In genomic region chrV:9546860-9547269, ce11 we compare ENCODE assay signal across 5 worm cellular contexts.
TF ChIP-seq lines count a peak whose summit lies in the region.

Gene his-37, plus strand, starts transcription at chrV:9547105.

TF ChIP-seq in whole organism, L1 larva, 84 proteins besides CTCF, POLR2A, EP300 and RAD21 (continues in another document):
- TF ChIP-seq skn-1 (tag; optimal IDR thresholded peaks at IDR 0.05; lab: Kevin White, UChicago): peak; percentile 94
- peak; percentile 92 for TF ChIP-seq zip-4 (GFP tag; optimal IDR thresholded peaks at IDR 0.05; lab: Kevin White, UChicago)
- peak; percentile 92 for TF ChIP-seq elt-2 (tag; optimal IDR thresholded peaks at IDR 0.05; lab: Kevin White, UChicago)
- TF ChIP-seq ceh-82 (tag; optimal IDR thresholded peaks at IDR 0.05; lab: Kevin White, UChicago): peak; percentile 97 to 99 (median 99)
- TF ChIP-seq nhr-84 (tag; optimal IDR thresholded peaks at IDR 0.05; lab: Kevin White, UChicago): peak; percentile 60
- peak; percentile 100 for TF ChIP-seq lin-14 (GFP tag; optimal IDR thresholded peaks at IDR 0.05; lab: Kevin White, UChicago)
- peak; percentile 99 for TF ChIP-seq ceh-88 (GFP tag; IDR thresholded peaks at IDR 0.05; lab: Robert Waterston, UW)
- peak; percentile 99 for TF ChIP-seq dsc-1 (tag; optimal IDR thresholded peaks at IDR 0.05; lab: Kevin White, UChicago)
- TF ChIP-seq lin-13 (GFP tag; optimal IDR thresholded peaks at IDR 0.05; lab: Kevin White, UChicago): peak; percentile 98
- TF ChIP-seq nhr-19 (GFP tag; conservative IDR thresholded peaks at IDR 0.05; lab: Robert Waterston, UW): peak; percentile 99
- TF ChIP-seq ceh-90 (tag; optimal IDR thresholded peaks at IDR 0.05; lab: Kevin White, UChicago): peak; percentile 22
- peak; percentile 63 for TF ChIP-seq nhr-12 (tag; optimal IDR thresholded peaks at IDR 0.05; lab: Kevin White, UChicago)
- peak; percentile 2 for TF ChIP-seq ces-1 (GFP tag; optimal IDR thresholded peaks at IDR 0.05; lab: Kevin White, UChicago)
- peak; percentile 62 for TF ChIP-seq C34B4.2 (tag; optimal IDR thresholded peaks at IDR 0.05; lab: Kevin White, UChicago)
- TF ChIP-seq sup-37 (GFP tag; optimal IDR thresholded peaks at IDR 0.05; lab: Kevin White, UChicago): peak; percentile 92
- TF ChIP-seq nhr-20 (tag; optimal IDR thresholded peaks at IDR 0.05; lab: Kevin White, UChicago): peak; percentile 99
- peak; percentile 38; the same call in 1 of the 2 replicates for TF ChIP-seq unc-98 (GFP tag; IDR thresholded peaks at IDR 0.05; lab: Robert Waterston, UW)
- no peak for TF ChIP-seq ets-5 (GFP tag; IDR thresholded peaks at IDR 0.05; lab: Robert Waterston, UW)

TF ChIP-seq in whole organism, L3 larva, 47 proteins besides CTCF, POLR2A, EP300 and RAD21 (continues in another document):
- TF ChIP-seq elt-2 (tag; optimal IDR thresholded peaks at IDR 0.05; lab: Kevin White, UChicago): peak; percentile 94
- TF ChIP-seq ceh-82 (tag; optimal IDR thresholded peaks at IDR 0.05; lab: Kevin White, UChicago): peak; percentile 92
- TF ChIP-seq unc-62 (GFP tag; optimal IDR thresholded peaks at IDR 0.05; lab: Kevin White, UChicago): peak; percentile 97
- peak; percentile 97 for TF ChIP-seq lin-39 (tag; optimal IDR thresholded peaks at IDR 0.05; lab: Kevin White, UChicago)
- peak; percentile 99 for TF ChIP-seq fkh-10 (GFP tag; optimal IDR thresholded peaks at IDR 0.05; lab: Kevin White, UChicago)
- peak; percentile 95 for TF ChIP-seq lin-15B (tag; optimal IDR thresholded peaks at IDR 0.05; lab: Kevin White, UChicago)
- peak; percentile 98 for TF ChIP-seq pha-4 (tag; optimal IDR thresholded peaks at IDR 0.05; lab: Kevin White, UChicago)
- TF ChIP-seq ceh-9 (tag; optimal IDR thresholded peaks at IDR 0.05; lab: Kevin White, UChicago): no peak
- TF ChIP-seq egl-27 (tag; optimal IDR thresholded peaks at IDR 0.05; lab: Kevin White, UChicago): peak; percentile 90
- TF ChIP-seq nhr-77 (tag; optimal IDR thresholded peaks at IDR 0.05; lab: Kevin White, UChicago): peak; percentile 92
- TF ChIP-seq nhr-28 (tag; optimal IDR thresholded peaks at IDR 0.05; lab: Kevin White, UChicago): peak; percentile 71
- peak; percentile 72 for TF ChIP-seq ceh-16 (tag; optimal IDR thresholded peaks at IDR 0.05; lab: Kevin White, UChicago)
- peak; percentile 95 for TF ChIP-seq fos-1 (tag; optimal IDR thresholded peaks at IDR 0.05; lab: Kevin White, UChicago)
- TF ChIP-seq aly-2 (tag; optimal IDR thresholded peaks at IDR 0.05; lab: Kevin White, UChicago): peak; percentile 64
- TF ChIP-seq fkh-2 (tag; optimal IDR thresholded peaks at IDR 0.05; lab: Kevin White, UChicago): peak; percentile 73
- TF ChIP-seq ZK546.5 (tag; optimal IDR thresholded peaks at IDR 0.05; lab: Kevin White, UChicago): peak; percentile 44
- TF ChIP-seq R02D3.7 (tag; optimal IDR thresholded peaks at IDR 0.05; lab: Kevin White, UChicago): peak; percentile 89
- peak; percentile 84 to 86 for TF ChIP-seq eor-1 (tag; optimal IDR thresholded peaks at IDR 0.05; lab: Kevin White, UChicago)
- peak; percentile 88 for TF ChIP-seq ama-1 (optimal IDR thresholded peaks at IDR 0.05; lab: Kevin White, UChicago)

TF ChIP-seq in whole organism, early embryonic, 17 proteins besides CTCF, POLR2A, EP300 and RAD21:
- TF ChIP-seq tra-4 (tag; optimal IDR thresholded peaks at IDR 0.05; lab: Kevin White, UChicago) (peak; percentile 41), flt-1 (GFP tag; IDR thresholded peaks at IDR 0.05; lab: Robert Waterston, UW) (peak; percentile 61), ets-7 (tag; optimal IDR thresholded peaks at IDR 0.05; lab: Kevin White, UChicago) (no peak), hmg-4 (GFP tag; optimal IDR thresholded peaks at IDR 0.05; lab: Kevin White, UChicago) (peak; percentile 64), sea-1 (GFP tag; conservative IDR thresholded peaks at IDR 0.05; lab: Robert Waterston, UW) (no peak), aly-1 (tag; optimal IDR thresholded peaks at IDR 0.05; lab: Kevin White, UChicago) (no peak), hmbx-1 (tag; optimal IDR thresholded peaks at IDR 0.05; lab: Kevin White, UChicago) (peak; percentile 16), pes-1 (GFP tag; IDR thresholded peaks at IDR 0.05; lab: Robert Waterston, UW) (peak; percentile 53; the same call in 1 of the 2 replicates), F13C5.2 (tag; optimal IDR thresholded peaks at IDR 0.05; lab: Kevin White, UChicago) (peak; percentile 41), tbx-37 (GFP tag; conservative IDR thresholded peaks at IDR 0.05; lab: Robert Waterston, UW) (0 out of 2 replicates have a peak, but pooled peaks have one; percentile 34)

TF ChIP-seq in whole organism, midembryonic, 9 proteins besides CTCF, POLR2A, EP300 and RAD21:
- TF ChIP-seq ref-1 (GFP tag; conservative IDR thresholded peaks at IDR 0.05; lab: Robert Waterston, UW): no peak
- TF ChIP-seq tab-1 (GFP tag; IDR thresholded peaks at IDR 0.05; lab: Robert Waterston, UW): peak; percentile 50; the same call in 1 of the 2 replicates
- peak; percentile 93 for TF ChIP-seq cog-1 (tag; optimal IDR thresholded peaks at IDR 0.05; lab: Kevin White, UChicago)
- TF ChIP-seq ztf-23 (GFP tag; IDR thresholded peaks at IDR 0.05; lab: Robert Waterston, UW): peak; percentile 83
- TF ChIP-seq med-1 (GFP tag; optimal IDR thresholded peaks at IDR 0.05; lab: Kevin White, UChicago; ENCODE audit: insufficient read depth): no peak
- TF ChIP-seq flt-1 (GFP tag; IDR thresholded peaks at IDR 0.05; lab: Robert Waterston, UW): peak; percentile 81

TF ChIP-seq in whole organism, young adult, 124 proteins besides CTCF, POLR2A, EP300 and RAD21 (continues in another document):
- no peak for TF ChIP-seq F52B5.7 (tag; optimal IDR thresholded peaks at IDR 0.05; lab: Kevin White, UChicago)
- peak; percentile 69 for TF ChIP-seq hmg-1.2 (GFP tag; IDR thresholded peaks at IDR 0.05; lab: Robert Waterston, UW)
- peak; percentile 70 for TF ChIP-seq let-526 (GFP tag; IDR thresholded peaks at IDR 0.05; lab: Robert Waterston, UW)
- peak in 2 of 3 experiments; percentile 71 to 95 for TF ChIP-seq lin-35 (GFP tag; optimal IDR thresholded peaks at IDR 0.05; lab: Kevin White, UChicago)
- TF ChIP-seq Y95B8A.8 (GFP tag; IDR thresholded peaks at IDR 0.05; lab: Robert Waterston, UW): 0 out of 2 replicates have a peak, but pooled peaks have one; percentile 48
- TF ChIP-seq madf-3 (GFP tag; IDR thresholded peaks at IDR 0.05; lab: Robert Waterston, UW): peak; percentile 93
- TF ChIP-seq ceh-91 (GFP tag; IDR thresholded peaks at IDR 0.05; lab: Robert Waterston, UW): no peak
- peak; percentile 96 for TF ChIP-seq B0336.3 (GFP tag; IDR thresholded peaks at IDR 0.05; lab: Robert Waterston, UW)
- peak; percentile 98 for TF ChIP-seq ets-4 (GFP tag; optimal IDR thresholded peaks at IDR 0.05; lab: Kevin White, UChicago)
- TF ChIP-seq bed-1 (GFP tag; IDR thresholded peaks at IDR 0.05; lab: Robert Waterston, UW): no peak
- peak; percentile 95 for TF ChIP-seq madf-10 (tag; optimal IDR thresholded peaks at IDR 0.05; lab: Kevin White, UChicago)
- no peak for TF ChIP-seq snpc-1.1 (tag; optimal IDR thresholded peaks at IDR 0.05; lab: Kevin White, UChicago; ENCODE audit: insufficient read depth)
- peak; percentile 55 for TF ChIP-seq F33H1.4 (GFP tag; IDR thresholded peaks at IDR 0.05; lab: Robert Waterston, UW)
- peak; percentile 94 for TF ChIP-seq chd-7 (tag; optimal IDR thresholded peaks at IDR 0.05; lab: Kevin White, UChicago)
- TF ChIP-seq dpl-1 (GFP tag; optimal IDR thresholded peaks at IDR 0.05; lab: Kevin White, UChicago): peak; percentile 50
- TF ChIP-seq F57A8.1 (GFP tag; optimal IDR thresholded peaks at IDR 0.05; lab: Kevin White, UChicago): no peak
- TF ChIP-seq ztf-28 (GFP tag; IDR thresholded peaks at IDR 0.05; lab: Robert Waterston, UW): 0 out of 2 replicates have a peak, but pooled peaks have one; percentile 45
- peak; percentile 98 for TF ChIP-seq ztf-26 (tag; optimal IDR thresholded peaks at IDR 0.05; lab: Kevin White, UChicago)
- TF ChIP-seq ekl-4 (GFP tag; IDR thresholded peaks at IDR 0.05; lab: Robert Waterston, UW): peak; percentile 93
- peak; percentile 96 for TF ChIP-seq pha-4 (tag; optimal IDR thresholded peaks at IDR 0.05; lab: Kevin White, UChicago)
- TF ChIP-seq ama-1 (optimal IDR thresholded peaks at IDR 0.05; lab: Kevin White, UChicago): peak; percentile 70
- TF ChIP-seq ama-1 (GFP tag; optimal IDR thresholded peaks at IDR 0.05; lab: Kevin White, UChicago): no peak
- TF ChIP-seq lir-1 (GFP tag; conservative IDR thresholded peaks at IDR 0.05; lab: Robert Waterston, UW): peak; percentile 90
- peak; percentile 59 for TF ChIP-seq athp-1 (tag; optimal IDR thresholded peaks at IDR 0.05; lab: Kevin White, UChicago)
- no peak for TF ChIP-seq aptf-3 (GFP tag; IDR thresholded peaks at IDR 0.05; lab: Robert Waterston, UW)
- TF ChIP-seq attf-5 (GFP tag; optimal IDR thresholded peaks at IDR 0.05; lab: Kevin White, UChicago): peak; percentile 98
- peak; percentile 94 for TF ChIP-seq ztf-22 (GFP tag; optimal IDR thresholded peaks at IDR 0.05; lab: Kevin White, UChicago)
- TF ChIP-seq nhr-90 (tag; optimal IDR thresholded peaks at IDR 0.05; lab: Kevin White, UChicago): peak; percentile 95
- peak; percentile 96 for TF ChIP-seq C06A6.2 (GFP tag; conservative IDR thresholded peaks at IDR 0.05; lab: Robert Waterston, UW)
- peak; percentile 69 for TF ChIP-seq B0035.1 (tag; optimal IDR thresholded peaks at IDR 0.05; lab: Kevin White, UChicago)
- TF ChIP-seq F39B2.1 (GFP tag; IDR thresholded peaks at IDR 0.05; lab: Robert Waterston, UW): peak; percentile 100
- TF ChIP-seq mes-4 (tag; optimal IDR thresholded peaks at IDR 0.05; lab: Kevin White, UChicago): no peak
- peak; percentile 99 for TF ChIP-seq ceh-27 (GFP tag; optimal IDR thresholded peaks at IDR 0.05; lab: Kevin White, UChicago)
- no peak for TF ChIP-seq fkh-3 (tag; optimal IDR thresholded peaks at IDR 0.05; lab: Kevin White, UChicago)
- TF ChIP-seq sdz-38 (tag; optimal IDR thresholded peaks at IDR 0.05; lab: Kevin White, UChicago): no peak
- peak; percentile 40 for TF ChIP-seq egrh-3 (GFP tag; IDR thresholded peaks at IDR 0.05; lab: Robert Waterston, UW)
- TF ChIP-seq F49E8.2 (tag; optimal IDR thresholded peaks at IDR 0.05; lab: Kevin White, UChicago; ENCODE audit: insufficient read depth): no peak
- no peak for TF ChIP-seq bed-2 (GFP tag; IDR thresholded peaks at IDR 0.05; lab: Robert Waterston, UW)
- TF ChIP-seq rcor-1 (GFP tag; IDR thresholded peaks at IDR 0.05; lab: Robert Waterston, UW): peak; percentile 90
- peak; percentile 93 for TF ChIP-seq ZK185.1 (tag; optimal IDR thresholded peaks at IDR 0.05; lab: Kevin White, UChicago; ENCODE audit: poor library complexity, severe bottlenecking)
- TF ChIP-seq ztf-3 (GFP tag; optimal IDR thresholded peaks at IDR 0.05; lab: Kevin White, UChicago): peak; percentile 78
- TF ChIP-seq lin-40 (tag; optimal IDR thresholded peaks at IDR 0.05; lab: Kevin White, UChicago): peak; percentile 99
- TF ChIP-seq snpc-1.3 (tag; optimal IDR thresholded peaks at IDR 0.05; lab: Kevin White, UChicago; ENCODE audit: insufficient read depth): peak; percentile 26

Comparison
In these comparisons a context has a peak if more than half of its experiments do, and no peak if none do; other contexts are left out.
1. Of the 8 proteins assayed by ChIP-seq in both whole organism, young adult and whole organism, L1 larva: peak only in whole organism, young adult: none; only in whole organism, L1 larva: unc-130; in both: dpl-1, efl-1, lin-35, nhr-90, snpc-4 and unc-62; in neither: 0; mixed calls (peak in some experiments, not most) for 1.